Fruit fly (Drosophila melanogaster): Measurements from ENCODE around the gene rempA.
A peak's percentile ranks its signal among the peaks of the same experiment; 100 is the strongest.

Gene rempA

dm6 chr2L:521001-521827 lies 38.9 kb downstream of the rempA start:
- TF ChIP-seq jim (GFP tag; optimal IDR thresholded peaks at IDR 0.05) (no peak), OdsH (GFP tag; optimal IDR thresholded peaks at IDR 0.05) (no peak), h (GFP tag; optimal IDR thresholded peaks at IDR 0.05) (no peak)

DNA sequence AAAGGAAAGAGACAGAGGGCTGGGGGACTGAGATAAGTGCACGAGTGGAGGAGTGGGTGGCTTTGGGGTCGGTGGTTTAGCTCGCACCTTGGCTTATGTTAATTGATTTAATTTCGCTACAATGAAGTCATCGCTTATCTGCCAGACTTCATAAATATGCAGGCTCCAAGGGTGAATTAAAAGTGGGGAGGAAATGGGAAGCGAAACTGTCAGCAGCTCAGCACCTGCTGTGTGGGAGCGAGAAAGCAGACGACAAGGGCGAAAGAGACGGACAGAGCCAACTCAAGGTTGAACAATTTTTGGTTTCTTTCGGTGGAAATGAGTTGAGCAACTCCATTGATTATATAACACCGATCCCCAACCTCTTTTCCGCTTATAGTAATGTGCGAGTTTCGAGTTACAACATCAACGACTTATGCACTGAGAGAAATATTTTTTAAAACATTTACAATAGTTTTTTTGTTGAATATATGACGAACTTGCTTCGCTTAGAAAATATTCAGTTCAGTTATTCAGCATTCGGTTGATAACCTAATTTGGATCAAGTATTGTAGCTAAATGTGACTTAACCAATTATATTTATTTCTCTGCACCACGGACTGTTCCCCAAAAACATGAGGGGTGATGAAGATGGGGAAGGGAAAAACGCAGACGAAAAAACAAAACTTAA lies 39.6 kb downstream of the rempA start:
- peak; percentile 64 for TF ChIP-seq fru (GFP tag; optimal IDR thresholded peaks at IDR 0.05)
- no peak for TF ChIP-seq Hr83 (GFP tag; optimal IDR thresholded peaks at IDR 0.05; ENCODE audit: poor library complexity, severe bottlenecking)
- peak in 1 of 2 experiments; percentile 38 for TF ChIP-seq foxo (GFP tag; optimal IDR thresholded peaks at IDR 0.05)
- no peak for TF ChIP-seq woc (GFP tag; optimal IDR thresholded peaks at IDR 0.05)
- no peak for TF ChIP-seq tai (GFP tag; optimal IDR thresholded peaks at IDR 0.05)
- no peak for TF ChIP-seq dmrt93B (GFP tag; optimal IDR thresholded peaks at IDR 0.05)
- TF ChIP-seq Sp1 (GFP tag; optimal IDR thresholded peaks at IDR 0.05) = peak; percentile 5
- no peak for TF ChIP-seq CrebA (GFP tag; optimal IDR thresholded peaks at IDR 0.05; ENCODE audit: borderline replicate concordance)
- TF ChIP-seq HLH106 (tag; optimal IDR thresholded peaks at IDR 0.05) = no peak
- peak; percentile 47 for TF ChIP-seq rgr (GFP tag; optimal IDR thresholded peaks at IDR 0.05)
- TF ChIP-seq sage (GFP tag; optimal IDR thresholded peaks at IDR 0.05) = no peak
- peak; percentile 48 for TF ChIP-seq br (GFP tag; optimal IDR thresholded peaks at IDR 0.05)
- TF ChIP-seq ey (GFP tag; optimal IDR thresholded peaks at IDR 0.05) = peak; percentile 44
- TF ChIP-seq Dfd (GFP tag; optimal IDR thresholded peaks at IDR 0.05) = no peak
- TF ChIP-seq dl (GFP tag; optimal IDR thresholded peaks at IDR 0.05; ENCODE audit: insufficient read depth in 1 of 2, partially characterized antibody in 2 of 2) = no peak
- peak; percentile 15 for TF ChIP-seq psq (GFP tag; optimal IDR thresholded peaks at IDR 0.05)
- TF ChIP-seq Dif (GFP tag; optimal IDR thresholded peaks at IDR 0.05; ENCODE audit: partially characterized antibody) = no peak
- TF ChIP-seq brk (GFP tag; optimal IDR thresholded peaks at IDR 0.05) = no peak
- TF ChIP-seq CG32264 (GFP tag; optimal IDR thresholded peaks at IDR 0.05) = no peak
- TF ChIP-seq lola (GFP tag; optimal IDR thresholded peaks at IDR 0.05) = no peak
- no peak for TF ChIP-seq jim (GFP tag; optimal IDR thresholded peaks at IDR 0.05)
- TF ChIP-seq N (GFP tag; optimal IDR thresholded peaks at IDR 0.05) = no peak
- TF ChIP-seq Rel (GFP tag; optimal IDR thresholded peaks at IDR 0.05) = no peak
- no peak for TF ChIP-seq Rel (tag; optimal IDR thresholded peaks at IDR 0.05)
- TF ChIP-seq Hnf4 (GFP tag; optimal IDR thresholded peaks at IDR 0.05) = peak; percentile 27
- peak; percentile 41 for TF ChIP-seq h (GFP tag; optimal IDR thresholded peaks at IDR 0.05)
- TF ChIP-seq OdsH (GFP tag; optimal IDR thresholded peaks at IDR 0.05) = no peak
- no peak for TF ChIP-seq Jra (GFP tag; optimal IDR thresholded peaks at IDR 0.05)
- no peak for TF ChIP-seq CG9705 (GFP tag; optimal IDR thresholded peaks at IDR 0.05)
- no peak for TF ChIP-seq Vsx2 (GFP tag; optimal IDR thresholded peaks at IDR 0.05; ENCODE audit: partially characterized antibody)
- no peak for TF ChIP-seq dsf (GFP tag; optimal IDR thresholded peaks at IDR 0.05; ENCODE audit: borderline replicate concordance)
- no peak for TF ChIP-seq Hr78 (GFP tag; optimal IDR thresholded peaks at IDR 0.05)
- TF ChIP-seq Mio (GFP tag; optimal IDR thresholded peaks at IDR 0.05) = no peak
- TF ChIP-seq usp (GFP tag; optimal IDR thresholded peaks at IDR 0.05) = no peak
- no peak for TF ChIP-seq Myc (optimal IDR thresholded peaks at IDR 0.05)
- no peak for TF ChIP-seq GATAd (GFP tag; optimal IDR thresholded peaks at IDR 0.05)
- no peak for TF ChIP-seq Abd-B (GFP tag; optimal IDR thresholded peaks at IDR 0.05)
- TF ChIP-seq sv (GFP tag; optimal IDR thresholded peaks at IDR 0.05) = peak; percentile 68
- no peak for TF ChIP-seq pan (optimal IDR thresholded peaks at IDR 0.05)
